Fruit fly (Drosophila melanogaster) whole organism, embryonic: ENCODE measurements around the gene CG8066.

ENCODE experiments used
- Adf1 ChIP-seq: fragments of 200-800 bp; sonication (Bioruptor generic); IDR thresholded peaks from 2 replicates; pipeline ENCODE4 v1.3.6; 2022; ENCODE audit warnings: missing biosample characterization, missing genetic modification characterization
- Atf6 ChIP-seq: fragments of 200-800 bp; sonication (Bioruptor generic); IDR thresholded peaks from 2 replicates; pipeline ENCODE4 v1.3.6; 2022; ENCODE audit warnings: missing biosample characterization, missing genetic modification characterization
- C15 ChIP-seq: fragments of 200-800 bp; sonication (Bioruptor generic); IDR thresholded peaks from 3 replicates; pipeline ENCODE4 v1.3.6; 2022; ENCODE audit warnings: missing biosample characterization, missing genetic modification characterization
- CG10147 ChIP-seq: fragments of 200-800 bp; sonication (Bioruptor generic); optimal IDR thresholded peaks from 2 replicates; lab custom pipeline; 2019; ENCODE audit warnings: missing biosample characterization, mild to moderate bottlenecking, missing genetic modification characterization, moderate library complexity
- CG11695 ChIP-seq: fragments of 200-800 bp; sonication (Bioruptor generic); IDR thresholded peaks from 3 replicates; pipeline ENCODE4 v1.3.6; 2022; ENCODE audit warnings: missing biosample characterization, missing genetic modification characterization
- CG12942 ChIP-seq: fragments of 200-800 bp; sonication (Bioruptor generic); optimal IDR thresholded peaks from 3 replicates; lab custom pipeline; 2016; ENCODE audit warnings: missing biosample characterization, missing genetic modification characterization
- CG13775 ChIP-seq: fragments of 200-800 bp; sonication (Bioruptor generic); optimal IDR thresholded peaks from 3 replicates; lab custom pipeline; 2017; ENCODE audit warnings: missing biosample characterization, mild to moderate bottlenecking, missing genetic modification characterization
- CG15011 ChIP-seq: fragments of 200-800 bp; sonication (Bioruptor generic); optimal IDR thresholded peaks from 3 replicates; lab custom pipeline; 2018; ENCODE audit warnings: missing biosample characterization, mild to moderate bottlenecking, missing genetic modification characterization
- CG15514 ChIP-seq: fragments of 200-800 bp; sonication (Bioruptor generic); optimal IDR thresholded peaks from 3 replicates; lab custom pipeline; 2017; ENCODE audit warnings: missing biosample characterization, missing genetic modification characterization, mild to moderate bottlenecking, moderate library complexity, missing genetic modification reagents
- CG16815 ChIP-seq: fragments of 200-800 bp; sonication (Bioruptor generic); optimal IDR thresholded peaks from 3 replicates; lab custom pipeline; 2017; ENCODE audit warnings: missing biosample characterization, mild to moderate bottlenecking, missing genetic modification characterization
- CG17612 ChIP-seq: fragments of 200-800 bp; sonication (Bioruptor generic); IDR thresholded peaks from 2 replicates; pipeline ENCODE4 v1.3.6; 2022; ENCODE audit warnings: missing biosample characterization, missing genetic modification characterization
- CG2120 ChIP-seq: fragments of 200-800 bp; sonication (Bioruptor generic); optimal IDR thresholded peaks from 3 replicates; lab custom pipeline; 2016; ENCODE audit warnings: missing biosample characterization, missing genetic modification characterization
- CG31365 ChIP-seq: fragments of 200-800 bp; sonication (Bioruptor generic); optimal IDR thresholded peaks from 2 replicates; lab custom pipeline; 2018; ENCODE audit warnings: missing biosample characterization, mild to moderate bottlenecking, missing genetic modification characterization
- CG34224 ChIP-seq: fragments of 200-800 bp; sonication (Bioruptor generic); IDR thresholded peaks from 3 replicates; pipeline ENCODE4 v1.3.6; 2022; ENCODE audit warnings: missing biosample characterization, missing genetic modification characterization; ENCODE audit not compliant: partially characterized antibody
- CG3995 ChIP-seq: fragments of 200-800 bp; sonication (Bioruptor generic); optimal IDR thresholded peaks from 3 replicates; lab custom pipeline; 2016; ENCODE audit warnings: missing biosample characterization, missing genetic modification characterization
- CG4360 ChIP-seq: fragments of 200-800 bp; sonication (Bioruptor generic); IDR thresholded peaks from 2 replicates; pipeline ENCODE4 v1.3.6; 2022; ENCODE audit warnings: missing biosample characterization, missing genetic modification characterization
- CG5953 ChIP-seq: fragments of 200-800 bp; sonication (Bioruptor generic); IDR thresholded peaks from 2 replicates; pipeline ENCODE4 v1.3.6; 2022; ENCODE audit warnings: missing biosample characterization, missing genetic modification characterization
- CG6254 ChIP-seq: fragments of 200-800 bp; sonication (Bioruptor generic); optimal IDR thresholded peaks from 3 replicates; lab custom pipeline; 2017; ENCODE audit warnings: mild to moderate bottlenecking, missing biosample characterization, missing genetic modification reagents, missing genetic modification characterization
- CG8089 ChIP-seq: fragments of 200-800 bp; sonication (Bioruptor generic); optimal IDR thresholded peaks from 3 replicates; lab custom pipeline; 2016; ENCODE audit warnings: missing biosample characterization, missing genetic modification characterization
- CHES-1-like ChIP-seq: fragments of 200-800 bp; sonication (Bioruptor generic); optimal IDR thresholded peaks from 2 replicates; lab custom pipeline; 2016; ENCODE audit warnings: missing biosample characterization, missing genetic modification characterization
- Dbx ChIP-seq: fragments of 200-800 bp; sonication (Bioruptor generic); IDR thresholded peaks from 3 replicates; pipeline ENCODE4 v1.3.6; 2022; ENCODE audit warnings: missing biosample characterization, missing genetic modification characterization
- Doc2 ChIP-seq: fragments of 200-800 bp; sonication (Bioruptor generic); IDR thresholded peaks from 2 replicates; pipeline ENCODE4 v1.3.6; 2022; ENCODE audit warnings: missing biosample characterization, missing genetic modification characterization
- ERR ChIP-seq: fragments of 200-800 bp; sonication (Bioruptor generic); optimal IDR thresholded peaks from 2 replicates; lab custom pipeline; 2016; ENCODE audit warnings: missing biosample characterization, missing genetic modification characterization
- Fer1 ChIP-seq: fragments of 200-800 bp; sonication (Bioruptor generic); optimal IDR thresholded peaks from 2 replicates; lab custom pipeline; 2017; ENCODE audit warnings: missing biosample characterization, mild to moderate bottlenecking, missing genetic modification characterization
- HmgZ ChIP-seq: fragments of 200-800 bp; sonication (Bioruptor generic); optimal IDR thresholded peaks from 2 replicates; lab custom pipeline; 2018; ENCODE audit warnings: missing biosample characterization, mild to moderate bottlenecking, missing genetic modification characterization
- Hmr ChIP-seq: fragments of 200-800 bp; sonication (Bioruptor generic); optimal IDR thresholded peaks from 3 replicates; lab custom pipeline; 2017; ENCODE audit warnings: mild to moderate bottlenecking, missing biosample characterization, missing genetic modification reagents, missing genetic modification characterization
- Hmx ChIP-seq: fragments of 200-800 bp; sonication (Bioruptor generic); optimal IDR thresholded peaks from 2 replicates; lab custom pipeline; 2016; ENCODE audit warnings: missing biosample characterization, missing genetic modification characterization
- Hr3 ChIP-seq: fragments of 200-800 bp; sonication (Bioruptor generic); optimal IDR thresholded peaks from 3 replicates; lab custom pipeline; 2016; ENCODE audit warnings: missing biosample characterization, missing genetic modification characterization
- Max ChIP-seq: fragments of 200-800 bp; sonication (Bioruptor generic); optimal IDR thresholded peaks from 2 replicates; lab custom pipeline; 2016; ENCODE audit warnings: missing biosample characterization, mild to moderate bottlenecking, missing genetic modification characterization
- Mes4 ChIP-seq: fragments of 200-800 bp; sonication (Bioruptor generic); optimal IDR thresholded peaks from 2 replicates; lab custom pipeline; 2016; ENCODE audit warnings: missing biosample characterization, missing genetic modification characterization
- Nf-YC ChIP-seq: fragments of 200-800 bp; optimal IDR thresholded peaks from 3 replicates; lab custom pipeline; 2019; ENCODE audit warnings: missing biosample characterization, mild to moderate bottlenecking, missing genetic modification characterization, moderate library complexity
- Pdp1 ChIP-seq, 2 experiments: fragments of 200-800 bp; sonication (Bioruptor generic); optimal IDR thresholded peaks; 3 replicates each; lab custom pipeline; 2016; ENCODE audit warnings: missing biosample characterization in 2 of 2, missing genetic modification characterization in 2 of 2, mild to moderate bottlenecking in 1 of 2, moderate library complexity in 1 of 2
- Ssrp ChIP-seq: fragments of 200-800 bp; sonication (Bioruptor generic); optimal IDR thresholded peaks from 2 replicates; lab custom pipeline; 2018; ENCODE audit warnings: missing biosample characterization, mild to moderate bottlenecking, missing genetic modification characterization, moderate library complexity
- Taf1 ChIP-seq: fragments of 200-800 bp; sonication (Bioruptor generic); IDR thresholded peaks from 2 replicates; pipeline ENCODE4 v1.3.6; 2022; ENCODE audit warnings: missing biosample characterization, missing genetic modification characterization
- caup ChIP-seq: fragments of 200-800 bp; sonication (Bioruptor generic); optimal IDR thresholded peaks from 3 replicates; lab custom pipeline; 2017; ENCODE audit warnings: missing biosample characterization, mild to moderate bottlenecking, missing genetic modification characterization, moderate library complexity; ENCODE audit not compliant: severe bottlenecking
- ci ChIP-seq: fragments of 200-800 bp; sonication (Bioruptor generic); IDR thresholded peaks from 3 replicates; pipeline ENCODE4 v1.3.6; 2022; ENCODE audit warnings: missing biosample characterization, missing genetic modification characterization
- crol ChIP-seq: fragments of 200-800 bp; sonication (Bioruptor generic); IDR thresholded peaks from 2 replicates; pipeline ENCODE4 v1.3.6; 2022; ENCODE audit warnings: missing biosample characterization, missing genetic modification characterization
- da ChIP-seq: fragments of 200-800 bp; sonication (Bioruptor generic); optimal IDR thresholded peaks from 2 replicates; lab custom pipeline; 2016; ENCODE audit warnings: missing biosample characterization, missing genetic modification characterization
- dmrt99B ChIP-seq: fragments of 200-800 bp; sonication (Bioruptor generic); optimal IDR thresholded peaks from 2 replicates; lab custom pipeline; 2018; ENCODE audit warnings: missing biosample characterization, mild to moderate bottlenecking, missing genetic modification characterization, moderate library complexity
- exex ChIP-seq: fragments of 200-800 bp; sonication (Bioruptor generic); optimal IDR thresholded peaks from 4 replicates; lab custom pipeline; 2018; ENCODE audit warnings: missing biosample characterization, mild to moderate bottlenecking, missing genetic modification characterization, moderate library complexity
- fu2 ChIP-seq: fragments of 200-800 bp; sonication (Bioruptor generic); optimal IDR thresholded peaks from 2 replicates; lab custom pipeline; 2016; ENCODE audit warnings: missing biosample characterization, missing genetic modification characterization
- gro ChIP-seq: fragments of 200-800 bp; sonication (Bioruptor generic); optimal IDR thresholded peaks from 2 replicates; lab custom pipeline; 2016; ENCODE audit warnings: missing biosample characterization, missing genetic modification characterization
- gsb-n ChIP-seq: fragments of 200-800 bp; sonication (Bioruptor generic); optimal IDR thresholded peaks from 3 replicates; lab custom pipeline; 2018; ENCODE audit warnings: missing biosample characterization, mild to moderate bottlenecking, missing genetic modification characterization
- kni ChIP-seq: fragments of 200-800 bp; sonication (Bioruptor generic); optimal IDR thresholded peaks from 3 replicates; lab custom pipeline; 2017; ENCODE audit warnings: mild to moderate bottlenecking, missing biosample characterization, missing genetic modification reagents, missing genetic modification characterization
- lab ChIP-seq: fragments of 200-800 bp; sonication (Bioruptor generic); optimal IDR thresholded peaks from 3 replicates; lab custom pipeline; 2017; ENCODE audit warnings: missing biosample characterization, missing genetic modification characterization, mild to moderate bottlenecking, moderate library complexity, missing genetic modification reagents
- lov ChIP-seq, 2 experiments: fragments of 200-800 bp in 1 of 2; fragments of >200 bp in 1 of 2; sonication (Bioruptor generic) in 1 of 2; IDR thresholded peaks in 1 of 2; optimal IDR thresholded peaks in 1 of 2; 2 replicates in 1 of 2; 3 replicates in 1 of 2; pipeline versions ENCODE4 v1.3.6 to Lab custom; 2017 to 2022; ENCODE audit warnings: missing biosample characterization in 1 of 2, missing genetic modification characterization in 1 of 2
- pan ChIP-seq, 4 experiments: fragments of >200 bp in 3 of 4; fragments of 200-800 bp in 1 of 4; sonication (Bioruptor generic) in 1 of 4; optimal IDR thresholded peaks in 3 of 4; IDR thresholded peaks in 1 of 4; 2 replicates each; pipeline versions ENCODE4 v1.3.6 to Lab custom; 2017 to 2022; ENCODE audit warnings: missing biosample characterization in 2 of 4, missing genetic modification characterization in 2 of 4, mixed read lengths in 1 of 4
- run ChIP-seq: fragments of 200-800 bp; sonication (Bioruptor generic); optimal IDR thresholded peaks from 3 replicates; lab custom pipeline; 2018; ENCODE audit warnings: missing biosample characterization, mild to moderate bottlenecking, missing genetic modification characterization
- salm ChIP-seq: fragments of 200-800 bp; sonication (Bioruptor generic); optimal IDR thresholded peaks from 2 replicates; lab custom pipeline; 2018; ENCODE audit warnings: missing biosample characterization, mild to moderate bottlenecking, missing genetic modification characterization
- slou ChIP-seq: fragments of 200-800 bp; sonication (Bioruptor generic); optimal IDR thresholded peaks from 3 replicates; lab custom pipeline; 2016; ENCODE audit warnings: missing biosample characterization, missing genetic modification characterization

The CG8066 gene

DNA sequence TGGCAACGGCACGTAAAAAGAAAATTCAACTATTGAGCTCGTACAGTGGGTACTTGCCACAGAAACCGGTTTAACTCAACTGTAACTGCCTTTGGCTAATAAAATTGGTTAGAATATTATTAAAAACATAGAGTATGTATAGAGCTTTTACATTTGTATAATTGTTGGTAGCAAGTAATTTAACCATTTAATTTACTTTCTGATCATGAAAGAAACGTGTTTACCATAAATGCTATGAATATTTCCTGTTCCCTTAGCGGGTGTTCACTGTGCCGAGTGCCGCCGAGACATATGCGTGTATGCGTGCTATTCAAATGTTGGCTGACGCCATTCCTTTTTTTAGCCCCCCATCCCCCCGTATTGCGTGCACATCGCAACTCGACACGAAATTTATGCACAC lies 19.9 kb downstream of the CG8066 start (continued):
- TF ChIP-seq CG2120 (peak; percentile 28), CG34224 (no peak), ci (GFP tag; lab: Robert Waterston, UW) (no peak), CG31365 (tag; lab: Kevin White, UChicago) (no peak), CG15514 (no peak), lab (GFP tag; lab: Kevin White, UChicago) (peak; percentile 32), Adf1 (GFP tag; lab: Robert Waterston, UW) (no peak), Taf1 (GFP tag; lab: Robert Waterston, UW) (no peak), Hmr (GFP tag; lab: Kevin White, UChicago) (peak; percentile 10), Doc2 (no peak), ERR (GFP tag; lab: Kevin White, UChicago) (no peak), Fer1 (GFP tag; lab: Kevin White, UChicago) (peak; percentile 23), CG13775 (GFP tag; lab: Kevin White, UChicago) (no peak), CG3995 (no peak), Dbx (GFP tag; lab: Robert Waterston, UW) (no peak), crol (no peak)

DNA sequence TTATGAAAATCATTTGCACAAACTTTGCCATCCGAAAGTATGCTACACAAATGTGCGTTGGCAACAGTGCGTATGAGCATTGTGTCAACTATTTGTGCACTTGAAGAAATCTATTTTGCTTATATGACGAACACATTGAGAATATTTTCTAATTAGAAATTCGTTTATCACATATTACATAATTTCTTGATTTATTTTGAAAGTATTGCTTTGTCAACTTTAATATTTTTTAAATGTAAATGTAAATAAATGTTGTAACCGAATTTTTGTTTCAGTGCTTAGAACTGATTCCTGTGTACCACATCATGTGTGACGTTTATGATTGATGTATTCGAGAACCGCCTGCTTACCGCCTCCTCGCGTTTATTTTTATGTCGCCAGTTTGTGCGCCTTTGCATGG lies 26.6 kb downstream of the CG8066 start:
- TF ChIP-seq HmgZ (tag; lab: Kevin White, UChicago) (no peak), CHES-1-like (GFP tag; lab: Kevin White, UChicago) (no peak), CG16815 (GFP tag; lab: Kevin White, UChicago) (no peak), CG17612 (GFP tag; lab: Robert Waterston, UW) (no peak), exex (tag; lab: Kevin White, UChicago) (no peak), Ssrp (tag; lab: Kevin White, UChicago) (no peak), CG15011 (GFP tag; lab: Kevin White, UChicago) (no peak), caup (GFP tag; lab: Kevin White, UChicago) (no peak), fu2 (no peak), CG6254 (no peak), salm (tag; lab: Kevin White, UChicago) (no peak), pan (optimal IDR thresholded peaks at IDR 0.05; lab: Kevin White, UChicago) (no peak), pan (GFP tag; optimal IDR thresholded peaks at IDR 0.05 in 1 of 2, IDR thresholded peaks at IDR 0.05 in 1 of 2) (peak in 1 of 2 experiments; percentile 38), Hr3 (GFP tag; lab: Kevin White, UChicago) (no peak), kni (GFP tag; lab: Kevin White, UChicago) (no peak), da (no peak), CG8089 (GFP tag; lab: Kevin White, UChicago) (no peak), dmrt99B (peak; percentile 51), Atf6 (GFP tag; lab: Robert Waterston, UW) (0 out of 2 replicates have a peak, but pooled peaks have one; percentile 34), Max (no peak), CG5953 (GFP tag; lab: Robert Waterston, UW) (no peak), Pdp1 (GFP tag; optimal IDR thresholded peaks at IDR 0.05; lab: Kevin White, UChicago) (no peak), gro (GFP tag; lab: Kevin White, UChicago) (peak; percentile 17), Hmx (GFP tag; lab: Kevin White, UChicago) (no peak), run (tag; lab: Kevin White, UChicago) (no peak), CG4360 (GFP tag; lab: Robert Waterston, UW) (no peak), slou (no peak), Mes4 (GFP tag; lab: Kevin White, UChicago) (no peak), CG11695 (GFP tag; lab: Robert Waterston, UW) (0 out of 3 replicates have a peak, but pooled peaks have one; percentile 38), lov (optimal IDR thresholded peaks at IDR 0.05; lab: Kevin White, UChicago) (no peak), lov (GFP tag; IDR thresholded peaks at IDR 0.05; lab: Robert Waterston, UW) (no peak), gsb-n (tag; lab: Kevin White, UChicago) (no peak), CG12942 (GFP tag; lab: Kevin White, UChicago) (no peak), CG10147 (peak; percentile 47), C15 (GFP tag; lab: Robert Waterston, UW) (no peak), Nf-YC (tag; lab: Kevin White, UChicago) (no peak)
